Worm (Caenorhabditis elegans) whole organism, late embryonic: Measurements from ENCODE around the gene nspc-7.

Source experiments
- ama-1 ChIP-seq: fragments of 150-350 bp; optimal IDR thresholded peaks from 2 replicates; lab custom pipeline; 2014
- pha-2 ChIP-seq: sonication (generic microtip); optimal IDR thresholded peaks from 2 replicates; lab custom pipeline; 2017; ENCODE audit warnings: mild to moderate bottlenecking, missing genetic modification characterization, missing compliant biosample characterization
- sox-4 ChIP-seq: sonication (generic microtip); optimal IDR thresholded peaks from 2 replicates; lab custom pipeline; 2017; ENCODE audit warnings: mild to moderate bottlenecking, missing genetic modification characterization, inconsistent platforms, missing compliant biosample characterization
- zip-5 ChIP-seq: sonication (generic microtip); optimal IDR thresholded peaks from 2 replicates; lab custom pipeline; 2016; ENCODE audit warnings: missing genetic modification characterization, missing compliant biosample characterization

DNA sequence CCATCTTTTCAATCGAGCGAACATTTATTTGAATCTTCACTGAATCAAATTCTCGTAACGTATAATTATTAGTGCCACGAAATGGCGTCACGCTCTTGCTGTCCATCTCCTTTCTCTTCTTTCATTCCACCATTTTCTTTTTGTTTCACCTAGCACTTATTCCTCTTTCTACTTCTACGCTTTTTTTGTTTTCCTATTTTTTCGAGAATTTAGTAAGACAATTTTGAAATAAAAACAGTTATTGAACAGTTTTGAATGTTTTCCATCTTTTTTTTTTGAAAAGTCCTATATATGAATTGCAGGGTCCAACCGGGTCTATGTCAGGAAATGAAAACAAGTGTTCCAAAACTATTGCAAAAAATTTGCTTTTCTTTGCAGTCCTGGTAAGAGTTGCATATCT, 46.7 kb upstream of the nspc-7 start, which contains the start of gene T01B10.5:
- no peak for TF ChIP-seq pha-2 (tag; lab: Kevin White, UChicago)
- TF ChIP-seq ama-1 (lab: Kevin White, UChicago): no peak
- TF ChIP-seq zip-5 (tag; lab: Kevin White, UChicago): no peak
- TF ChIP-seq sox-4 (tag; lab: Kevin White, UChicago): no peak
